Worm (Caenorhabditis elegans) whole organism, L1 larva: ENCODE results near the gene 2L52.1.

Experiments
- F16B12.6 ChIP-seq: fragments of 150-350 bp; optimal IDR thresholded peaks from 2 replicates; lab custom pipeline; 2014; ENCODE audit warnings: missing biosample characterization, missing genetic modification characterization
- Y116A8C.19 ChIP-seq: sonication (generic microtip); optimal IDR thresholded peaks from 2 replicates; lab custom pipeline; 2016; ENCODE audit warnings: missing compliant biosample characterization, missing genetic modification characterization, borderline replicate concordance
- alr-1 ChIP-seq: fragments of 200-800 bp; sonication (Bioruptor generic); optimal IDR thresholded peaks from 2 replicates; lab custom pipeline; 2018; ENCODE audit warnings: borderline replicate concordance, mild to moderate bottlenecking, missing genetic modification characterization, missing compliant biosample characterization
- blmp-1 ChIP-seq: fragments of 150-350 bp; optimal IDR thresholded peaks from 2 replicates; lab custom pipeline; 2014; ENCODE audit warnings: missing biosample characterization, missing genetic modification characterization
- ceh-82 ChIP-seq, 3 experiments: fragments of 150-350 bp in 1 of 3; sonication (generic microtip) in 2 of 3; optimal IDR thresholded peaks; 2 replicates each; lab custom pipeline; 2014 to 2017; ENCODE audit warnings: missing biosample characterization in 3 of 3, missing genetic modification characterization in 3 of 3
- ceh-88 ChIP-seq: fragments of 200-800 bp; sonication (Bioruptor generic); IDR thresholded peaks from 2 replicates; pipeline ENCODE4 v1.3.6; 2022; ENCODE audit warnings: missing genetic modification characterization, missing compliant biosample characterization
- dpl-1 ChIP-seq, 3 experiments: fragments of 150-350 bp in 2 of 3; sonication (generic microtip) in 1 of 3; optimal IDR thresholded peaks; 2 replicates each; lab custom pipeline; 2014 to 2017; ENCODE audit warnings: missing biosample characterization in 3 of 3, missing genetic modification characterization in 3 of 3, missing genetic modification reagents in 3 of 3
- dsc-1 ChIP-seq: sonication (generic microtip); optimal IDR thresholded peaks from 2 replicates; lab custom pipeline; 2016; ENCODE audit warnings: mild to moderate bottlenecking, missing genetic modification characterization, missing compliant biosample characterization
- efl-1 ChIP-seq, 4 experiments: fragments of 150-350 bp; optimal IDR thresholded peaks in 3 of 4; peaks in 1 of 4; 1 replicate in 1 of 4; 2 replicates in 3 of 4; lab custom pipeline; 2014; ENCODE audit warnings: missing biosample characterization in 2 of 4, missing genetic modification characterization in 2 of 4, missing genetic modification reagents in 2 of 4
- egl-13 ChIP-seq: sonication (generic microtip); optimal IDR thresholded peaks from 2 replicates; lab custom pipeline; 2016; ENCODE audit warnings: missing genotype, missing genetic modification reagents, missing genetic modification characterization, missing compliant biosample characterization
- egl-27 ChIP-seq, 2 experiments: fragments of 150-350 bp in 1 of 2; sonication (generic microtip); optimal IDR thresholded peaks; 3 replicates each; lab custom pipeline; 2017 to 2018; ENCODE audit warnings: missing biosample characterization in 2 of 2, missing genetic modification characterization in 2 of 2, missing genetic modification reagents in 2 of 2
- elt-2 ChIP-seq: sonication (generic microtip); optimal IDR thresholded peaks from 2 replicates; lab custom pipeline; 2016; ENCODE audit warnings: missing genetic modification characterization, mild to moderate bottlenecking, inconsistent platforms, missing compliant biosample characterization, missing genetic modification reagents
- fkh-10 ChIP-seq: sonication (generic microtip); optimal IDR thresholded peaks from 2 replicates; lab custom pipeline; 2017; ENCODE audit warnings: missing biosample characterization, missing genetic modification reagents, missing genetic modification characterization
- fkh-4 ChIP-seq: sonication (generic microtip); optimal IDR thresholded peaks from 2 replicates; lab custom pipeline; 2016; ENCODE audit warnings: missing compliant biosample characterization, missing genetic modification characterization, borderline replicate concordance
- hlh-4 ChIP-seq: sonication (generic microtip); optimal IDR thresholded peaks from 2 replicates; lab custom pipeline; 2016; ENCODE audit warnings: mild to moderate bottlenecking, missing genetic modification characterization, missing compliant biosample characterization
- irx-1 ChIP-seq: sonication (generic microtip); optimal IDR thresholded peaks from 2 replicates; lab custom pipeline; 2016; ENCODE audit warnings: missing genetic modification characterization, missing compliant biosample characterization
- lin-13 ChIP-seq: fragments of 150-350 bp; optimal IDR thresholded peaks from 2 replicates; lab custom pipeline; 2014; ENCODE audit warnings: missing biosample characterization, missing genetic modification reagents, missing genetic modification characterization
- lin-14 ChIP-seq: fragments of 200-800 bp; sonication (Bioruptor generic); optimal IDR thresholded peaks from 2 replicates; lab custom pipeline; 2018; ENCODE audit warnings: mild to moderate bottlenecking, missing genetic modification characterization, moderate library complexity, missing compliant biosample characterization
- lsy-2 ChIP-seq, 2 experiments: fragments of 150-350 bp; optimal IDR thresholded peaks; 2 replicates each; lab custom pipeline; 2014; ENCODE audit warnings: missing biosample characterization in 2 of 2, missing genetic modification characterization in 2 of 2
- mab-9 ChIP-seq: fragments of 200-800 bp; sonication (Bioruptor generic); IDR thresholded peaks from 2 replicates; pipeline ENCODE4 v1.3.6; 2022; ENCODE audit warnings: missing genetic modification reagents, missing genetic modification characterization, missing compliant biosample characterization
- mdl-1 ChIP-seq, 2 experiments: fragments of 150-350 bp; optimal IDR thresholded peaks; 2 replicates each; lab custom pipeline; 2014 to 2017; ENCODE audit warnings: missing biosample characterization in 2 of 2, missing genetic modification characterization in 2 of 2, inconsistent platforms in 1 of 2
- mef-2 ChIP-seq: fragments of 150-350 bp; optimal IDR thresholded peaks from 2 replicates; lab custom pipeline; 2014; ENCODE audit warnings: missing biosample characterization, missing genetic modification characterization
- mep-1 ChIP-seq: fragments of 150-350 bp; optimal IDR thresholded peaks from 2 replicates; lab custom pipeline; 2014; ENCODE audit warnings: missing biosample characterization, missing genetic modification characterization
- nhr-11 ChIP-seq: fragments of 150-350 bp; optimal IDR thresholded peaks from 2 replicates; lab custom pipeline; 2014; ENCODE audit warnings: missing biosample characterization, missing genetic modification characterization
- nhr-19 ChIP-seq: fragments of 200-800 bp; sonication (Bioruptor generic); conservative IDR thresholded peaks from 2 replicates; pipeline ENCODE4 v1.3.6; 2022; ENCODE audit warnings: missing genetic modification characterization, missing compliant biosample characterization
- nhr-20 ChIP-seq: sonication (generic microtip); optimal IDR thresholded peaks from 2 replicates; lab custom pipeline; 2016; ENCODE audit warnings: mild to moderate bottlenecking, missing genetic modification characterization, missing compliant biosample characterization
- nhr-237 ChIP-seq: fragments of 150-350 bp; optimal IDR thresholded peaks from 2 replicates; lab custom pipeline; 2014; ENCODE audit warnings: missing biosample characterization, missing genetic modification characterization
- nhr-28 ChIP-seq: fragments of 150-350 bp; optimal IDR thresholded peaks from 2 replicates; lab custom pipeline; 2014; ENCODE audit warnings: missing biosample characterization, missing genetic modification characterization
- nhr-84 ChIP-seq: sonication (generic microtip); optimal IDR thresholded peaks from 2 replicates; lab custom pipeline; 2017; ENCODE audit warnings: missing biosample characterization, missing genetic modification characterization
- nhr-85 ChIP-seq: sonication (generic microtip); peaks from one replicate; lab custom pipeline; 2016; ENCODE audit warnings: missing genetic modification characterization, inconsistent platforms, missing compliant biosample characterization
- nhr-90 ChIP-seq: sonication (generic microtip); optimal IDR thresholded peaks from 2 replicates; lab custom pipeline; 2016; ENCODE audit warnings: mild to moderate bottlenecking, missing genetic modification characterization, missing compliant biosample characterization; ENCODE audit not compliant: poor library complexity
- pag-3 ChIP-seq: sonication (generic microtip); optimal IDR thresholded peaks from 2 replicates; lab custom pipeline; 2017; ENCODE audit warnings: missing genetic modification characterization, mild to moderate bottlenecking, missing compliant biosample characterization, antibody characterized with exemption, borderline replicate concordance; ENCODE audit not compliant: insufficient read depth
- pax-3 ChIP-seq: fragments of 200-800 bp; sonication (Bioruptor generic); optimal IDR thresholded peaks from 2 replicates; lab custom pipeline; 2018; ENCODE audit warnings: mild to moderate bottlenecking, missing genetic modification characterization, moderate library complexity, missing compliant biosample characterization
- pqm-1 ChIP-seq: sonication (generic microtip); optimal IDR thresholded peaks from 3 replicates; lab custom pipeline; 2017; ENCODE audit warnings: missing biosample characterization, missing genetic modification characterization
- snu-23 ChIP-seq: sonication (generic microtip); optimal IDR thresholded peaks from 2 replicates; lab custom pipeline; 2016; ENCODE audit warnings: missing genetic modification characterization, missing compliant biosample characterization
- sox-4 ChIP-seq: sonication (generic microtip); optimal IDR thresholded peaks from 2 replicates; lab custom pipeline; 2016; ENCODE audit warnings: missing genetic modification characterization, missing compliant biosample characterization
- sup-37 ChIP-seq: fragments of 200-800 bp; sonication (Bioruptor generic); optimal IDR thresholded peaks from 2 replicates; lab custom pipeline; 2018; ENCODE audit warnings: mild to moderate bottlenecking, missing genetic modification characterization, missing compliant biosample characterization
- tlp-1 ChIP-seq: fragments of 150-350 bp; optimal IDR thresholded peaks from 2 replicates; lab custom pipeline; 2014; ENCODE audit warnings: missing biosample characterization, missing genetic modification characterization
- unc-130 ChIP-seq: fragments of 150-350 bp; optimal IDR thresholded peaks from 2 replicates; lab custom pipeline; 2017; ENCODE audit warnings: missing biosample characterization, missing genetic modification characterization, inconsistent platforms
- unc-86 ChIP-seq: sonication (generic microtip); optimal IDR thresholded peaks from 2 replicates; lab custom pipeline; 2016; ENCODE audit warnings: missing genetic modification characterization, missing compliant biosample characterization
- vab-15 ChIP-seq: sonication (generic microtip); optimal IDR thresholded peaks from 2 replicates; lab custom pipeline; 2017; ENCODE audit warnings: missing genotype, mild to moderate bottlenecking, missing genetic modification characterization, missing compliant biosample characterization
- xbp-1 ChIP-seq: sonication (generic microtip); optimal IDR thresholded peaks from 2 replicates; lab custom pipeline; 2016; ENCODE audit warnings: missing genetic modification characterization, missing compliant biosample characterization
- zag-1 ChIP-seq: fragments of 150-350 bp; optimal IDR thresholded peaks from 2 replicates; lab custom pipeline; 2014; ENCODE audit warnings: missing biosample characterization, missing genetic modification characterization
- ztf-11 ChIP-seq, 2 experiments: sonication (generic microtip); optimal IDR thresholded peaks; 2 replicates each; lab custom pipeline; 2016 to 2017; ENCODE audit warnings: missing genetic modification characterization in 2 of 2, missing biosample characterization in 1 of 2, missing compliant biosample characterization in 1 of 2

Gene 2L52.1

ce11 chrII:24559-24998 lies 22.9 kb downstream of the 2L52.1 start, which contains the start of gene enee-1 (continued):
- TF ChIP-seq dsc-1 (tag; lab: Kevin White, UChicago) (peak; percentile 88), blmp-1 (tag; lab: Kevin White, UChicago) (peak; percentile 76)

ce11 chrII:28283-28682 lies 26.6 kb downstream of the 2L52.1 start, which contains the start of gene F23F1.4:
F23F1.4 (minus strand) TSS chrII:28423.
- TF ChIP-seq tlp-1 (tag; lab: Kevin White, UChicago) (no peak), fkh-10 (GFP tag; lab: Kevin White, UChicago) (no peak), vab-15 (tag; lab: Kevin White, UChicago) (no peak), mab-9 (no peak), nhr-237 (no peak), sup-37 (GFP tag; lab: Kevin White, UChicago) (no peak), lin-14 (peak; percentile 25), irx-1 (peak; percentile 13), blmp-1 (tag; lab: Kevin White, UChicago) (peak; percentile 49), snu-23 (GFP tag; lab: Kevin White, UChicago) (peak; percentile 34), efl-1 (optimal IDR thresholded peaks at IDR 0.05; lab: Kevin White, UChicago) (no peak), efl-1 (GFP tag; optimal IDR thresholded peaks at IDR 0.05 in 1 of 2; lab: Kevin White, UChicago) (peak in 1 of 2 experiments; percentile 69), nhr-85 (peak; percentile 82), egl-27 (tag; optimal IDR thresholded peaks at IDR 0.05; lab: Kevin White, UChicago) (no peak)

- TF ChIP-seq blmp-1 (tag; lab: Kevin White, UChicago): peak; percentile 61
- no peak for TF ChIP-seq nhr-85
Observed at ce11 chrII:29578-29977, 27.9 kb downstream of the 2L52.1 start.

ce11 chrII:31521-31920 lies 29.9 kb downstream of the 2L52.1 start, which contains the start of the genes F23F1.5 and fbxc-54:
F23F1.5 (minus strand) TSS chrII:31584.
fbxc-54 (plus strand) TSS chrII:31719.
- TF ChIP-seq nhr-19 (GFP tag; lab: Robert Waterston, UW): no peak
- TF ChIP-seq nhr-20 (tag; lab: Kevin White, UChicago): no peak
- TF ChIP-seq nhr-11: no peak
- no peak for TF ChIP-seq mep-1
- no peak for TF ChIP-seq alr-1 (tag; lab: Kevin White, UChicago)
- no peak for TF ChIP-seq vab-15 (tag; lab: Kevin White, UChicago)
- TF ChIP-seq xbp-1 (tag; lab: Kevin White, UChicago): no peak
- TF ChIP-seq sup-37 (GFP tag; lab: Kevin White, UChicago): no peak
- TF ChIP-seq ceh-82 (tag; optimal IDR thresholded peaks at IDR 0.05; lab: Kevin White, UChicago): peak in 1 of 3 experiments; percentile 57
- TF ChIP-seq hlh-4: no peak
- TF ChIP-seq sox-4 (tag; lab: Kevin White, UChicago): no peak
- TF ChIP-seq blmp-1 (tag; lab: Kevin White, UChicago): peak; percentile 16
- TF ChIP-seq dsc-1 (tag; lab: Kevin White, UChicago): no peak
- peak; percentile 1 to 58 (median 4) for TF ChIP-seq dpl-1 (GFP tag; optimal IDR thresholded peaks at IDR 0.05; lab: Kevin White, UChicago)
- no peak for TF ChIP-seq fkh-10 (GFP tag; lab: Kevin White, UChicago)
- TF ChIP-seq unc-130 (tag; lab: Kevin White, UChicago): no peak
- no peak for TF ChIP-seq nhr-90 (tag; lab: Kevin White, UChicago)
- TF ChIP-seq lsy-2 (tag; optimal IDR thresholded peaks at IDR 0.05; lab: Kevin White, UChicago): peak in 1 of 2 experiments; percentile 74
- no peak for TF ChIP-seq fkh-4
- TF ChIP-seq mdl-1 (tag; optimal IDR thresholded peaks at IDR 0.05; lab: Kevin White, UChicago): no peak
- TF ChIP-seq elt-2 (tag; lab: Kevin White, UChicago): no peak
- TF ChIP-seq zag-1 (tag; lab: Kevin White, UChicago): no peak
- TF ChIP-seq pqm-1: no peak
- no peak for TF ChIP-seq Y116A8C.19 (tag; lab: Kevin White, UChicago)
- TF ChIP-seq pag-3: no peak
- TF ChIP-seq ztf-11 (tag; optimal IDR thresholded peaks at IDR 0.05; lab: Kevin White, UChicago): no peak
- TF ChIP-seq nhr-237: no peak
- TF ChIP-seq nhr-28 (tag; lab: Kevin White, UChicago): no peak
- no peak for TF ChIP-seq lin-13
- no peak for TF ChIP-seq nhr-84 (tag; lab: Kevin White, UChicago)
- no peak for TF ChIP-seq pax-3 (tag; lab: Kevin White, UChicago)
- no peak for TF ChIP-seq egl-13 (tag; lab: Kevin White, UChicago)
- no peak for TF ChIP-seq mab-9
- no peak for TF ChIP-seq mef-2 (tag; lab: Kevin White, UChicago)
- peak; percentile 17 for TF ChIP-seq F16B12.6 (tag; lab: Kevin White, UChicago)
- no peak for TF ChIP-seq ceh-88
- no peak for TF ChIP-seq unc-86 (tag; lab: Kevin White, UChicago)
- TF ChIP-seq nhr-85: no peak
